Worm (Caenorhabditis elegans): Measurements from ENCODE around the gene ras-2.

ras-2 gene

DNA sequence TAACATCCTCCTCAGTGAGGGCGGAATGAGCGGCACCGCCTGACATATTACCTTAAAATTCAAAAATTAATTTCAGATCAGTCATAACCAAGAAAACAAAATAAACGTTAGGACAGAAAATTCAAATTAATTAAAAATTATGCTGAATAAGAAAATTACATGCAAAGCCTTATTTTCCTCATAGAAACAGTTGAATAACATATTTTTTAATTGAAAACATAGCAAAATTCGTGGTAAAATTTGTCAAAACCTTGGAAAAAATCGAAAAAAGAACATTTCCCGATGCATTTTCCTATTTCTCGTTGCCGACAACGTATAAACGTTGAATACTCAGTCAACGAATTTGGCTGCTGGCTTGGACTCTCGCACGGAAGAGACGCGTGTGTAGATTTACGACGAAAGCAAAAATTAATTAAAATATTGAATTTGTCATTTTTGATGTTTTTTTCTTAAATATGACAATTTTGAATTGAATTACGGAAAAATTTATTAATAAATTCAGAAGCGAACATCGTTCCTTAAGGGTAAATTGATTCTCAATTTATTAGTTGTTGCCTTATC, 14.2 kb upstream of the ras-2 start, which contains the start of the genes rps-0 and rbg-3 (continued):
- TF ChIP-seq lin-15B (tag; optimal IDR thresholded peaks at IDR 0.05) (peak; percentile 26), ces-1 (GFP tag; optimal IDR thresholded peaks at IDR 0.05) (peak; percentile 68), ztf-7 (tag; optimal IDR thresholded peaks at IDR 0.05) (peak; percentile 89), tag-97 (GFP tag; IDR thresholded peaks at IDR 0.05) (no peak), dmd-6 (GFP tag; IDR thresholded peaks at IDR 0.05) (peak; percentile 77), Y5F2A.4 (GFP tag; optimal IDR thresholded peaks at IDR 0.05) (no peak), ceh-20 (GFP tag; IDR thresholded peaks at IDR 0.05) (0 out of 2 replicates have a peak, but pooled peaks have one; percentile 39)

DNA sequence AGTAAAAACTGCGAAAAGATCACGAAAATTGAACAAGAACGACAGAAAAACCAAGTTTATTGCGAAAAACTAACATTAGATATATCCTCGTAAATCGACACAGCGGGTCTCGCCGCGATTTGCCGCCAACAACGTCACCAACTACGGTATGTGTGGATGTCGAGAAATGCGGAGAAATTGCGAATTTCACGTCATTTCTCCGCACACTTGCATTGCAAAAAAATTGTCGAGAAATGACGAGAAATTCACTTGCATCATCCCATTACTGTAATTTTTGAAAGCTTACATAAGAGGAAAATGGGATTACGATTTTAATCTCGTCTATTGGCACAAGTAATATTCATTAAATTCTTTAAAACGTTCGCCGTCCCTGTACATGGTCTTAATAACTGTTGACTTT, 12.7 kb upstream of the ras-2 start:
- TF ChIP-seq zfp-3 (GFP tag; conservative IDR thresholded peaks at IDR 0.05) (0 out of 2 replicates have a peak, but pooled peaks have one; percentile 60), ceh-20 (GFP tag; IDR thresholded peaks at IDR 0.05) (peak; percentile 82), mdt-29 (GFP tag; IDR thresholded peaks at IDR 0.05) (0 out of 2 replicates have a peak, but pooled peaks have one; percentile 8), ctbp-1 (GFP tag; IDR thresholded peaks at IDR 0.05) (peak; percentile 67), snpc-1.2 (GFP tag; IDR thresholded peaks at IDR 0.05) (0 out of 2 replicates have a peak, but pooled peaks have one; percentile 39), lin-38 (GFP tag; IDR thresholded peaks at IDR 0.05) (peak; percentile 84), nhr-42 (GFP tag; IDR thresholded peaks at IDR 0.05) (0 out of 2 replicates have a peak, but pooled peaks have one; percentile 19), lin-29 (GFP tag; IDR thresholded peaks at IDR 0.05) (peak; percentile 82), dmd-6 (GFP tag; IDR thresholded peaks at IDR 0.05) (peak; percentile 35), lsy-2 (tag; optimal IDR thresholded peaks at IDR 0.05) (peak in 1 of 2 experiments; percentile 38), Y48G9A.11 (GFP tag; IDR thresholded peaks at IDR 0.05) (0 out of 2 replicates have a peak, but pooled peaks have one; percentile 32), T26A8.4 (GFP tag; IDR thresholded peaks at IDR 0.05) (peak; percentile 77), hmg-1.1 (GFP tag; IDR thresholded peaks at IDR 0.05) (peak; percentile 75), arid-1 (GFP tag; conservative IDR thresholded peaks at IDR 0.05) (peak; percentile 65)

DNA sequence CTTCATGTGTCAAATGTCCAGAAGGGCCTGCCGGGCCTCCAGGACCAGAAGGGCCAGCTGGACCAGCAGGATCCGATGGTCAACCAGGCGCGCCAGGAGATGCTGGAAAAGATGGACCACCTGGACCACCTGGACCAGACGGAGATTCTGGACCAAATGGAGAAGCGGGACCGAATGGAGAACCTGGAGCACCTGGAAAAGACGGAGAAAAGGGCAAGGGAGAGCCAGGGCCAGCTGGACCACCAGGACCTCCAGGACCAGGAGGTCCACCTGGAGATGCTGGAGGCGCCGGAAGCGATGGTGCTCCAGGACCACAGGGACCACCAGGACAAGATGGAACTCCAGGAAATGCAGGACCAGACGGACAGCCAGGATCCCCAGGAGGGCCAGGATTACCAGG, 8.8 kb upstream of the ras-2 start:
- no peak for TF ChIP-seq unc-39 (tag; optimal IDR thresholded peaks at IDR 0.05)
- TF ChIP-seq hlh-11 (tag; optimal IDR thresholded peaks at IDR 0.05), result no peak
- no peak for TF ChIP-seq egl-43 (GFP tag; IDR thresholded peaks at IDR 0.05)
- no peak for TF ChIP-seq nhr-41 (GFP tag; IDR thresholded peaks at IDR 0.05)
- no peak for TF ChIP-seq mdl-1 (tag; optimal IDR thresholded peaks at IDR 0.05)
- peak in 1 of 2 experiments; percentile 73 for TF ChIP-seq unc-62 (GFP tag; optimal IDR thresholded peaks at IDR 0.05 in 1 of 2)
- no peak for TF ChIP-seq unc-62 (tag; optimal IDR thresholded peaks at IDR 0.05)
- TF ChIP-seq nhr-102 (tag; optimal IDR thresholded peaks at IDR 0.05), result no peak
- TF ChIP-seq pha-4 (GFP tag; IDR thresholded peaks at IDR 0.05), result no peak
- TF ChIP-seq pha-4 (tag; optimal IDR thresholded peaks at IDR 0.05), result no peak
- TF ChIP-seq duxl-1 (tag; optimal IDR thresholded peaks at IDR 0.05; ENCODE audit: poor library complexity), result no peak
- peak; percentile 96 for TF ChIP-seq set-16 (GFP tag; IDR thresholded peaks at IDR 0.05)
- no peak for TF ChIP-seq hmg-1.1 (GFP tag; IDR thresholded peaks at IDR 0.05)

DNA sequence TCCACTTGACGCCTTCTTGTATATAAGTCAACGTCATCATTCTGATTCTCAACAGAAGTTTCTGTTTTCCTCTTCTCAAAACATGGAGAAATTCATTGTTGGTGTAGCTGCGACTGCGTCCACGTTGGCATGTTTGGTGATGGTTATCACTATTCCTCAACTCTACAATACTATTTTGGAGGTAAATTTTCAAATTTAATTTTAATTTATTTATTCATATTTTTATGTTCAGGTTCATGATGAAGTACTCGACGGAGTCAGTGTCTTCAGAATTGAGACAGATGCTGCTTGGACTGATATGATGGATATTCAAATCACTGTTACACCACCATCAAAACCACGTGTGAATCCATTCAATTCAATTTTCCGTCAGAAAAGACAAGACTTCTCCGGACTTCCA, 8.2 kb upstream of the ras-2 start, which contains the start of gene col-89:
Gene col-89, plus strand, starts transcription at position 19 of the 400 bp plus-strand sequence.
- TF ChIP-seq nhr-10 (tag; optimal IDR thresholded peaks at IDR 0.05) (no peak), unc-62 (GFP tag; optimal IDR thresholded peaks at IDR 0.05 in 1 of 2) (peak in 1 of 2 experiments; percentile 94), unc-62 (tag; optimal IDR thresholded peaks at IDR 0.05) (no peak)

DNA sequence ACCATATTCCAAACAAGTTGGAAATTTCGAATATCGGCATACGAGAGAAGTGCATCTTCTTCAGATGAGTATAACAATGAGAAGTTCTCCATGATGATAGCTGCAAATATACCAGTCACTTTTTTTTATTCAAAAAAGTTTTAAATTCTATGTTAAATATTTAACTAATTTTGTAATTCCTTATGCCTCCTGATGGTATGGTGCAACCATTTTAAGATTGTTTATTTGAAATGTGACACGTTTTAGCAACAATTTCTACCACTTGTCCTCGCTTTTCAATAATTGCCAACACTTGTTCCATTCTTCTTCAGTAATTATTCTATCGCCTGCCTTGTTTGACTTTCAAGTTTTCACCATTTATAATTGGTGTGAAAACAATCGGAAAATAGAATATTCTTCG, 6.1 kb upstream of the ras-2 start, which contains the start of gene F17C8.6:
Gene F17C8.6, minus strand, starts transcription at position 101 of the 400 bp plus-strand sequence.
- TF ChIP-seq F49E8.2 (tag; optimal IDR thresholded peaks at IDR 0.05; ENCODE audit: borderline replicate concordance), result no peak
- TF ChIP-seq ZK546.5 (tag; optimal IDR thresholded peaks at IDR 0.05), result no peak

Data from whole organism, L4 larva.